Fruit fly (Drosophila melanogaster): ENCODE data around the gene CG4565.

DNA sequence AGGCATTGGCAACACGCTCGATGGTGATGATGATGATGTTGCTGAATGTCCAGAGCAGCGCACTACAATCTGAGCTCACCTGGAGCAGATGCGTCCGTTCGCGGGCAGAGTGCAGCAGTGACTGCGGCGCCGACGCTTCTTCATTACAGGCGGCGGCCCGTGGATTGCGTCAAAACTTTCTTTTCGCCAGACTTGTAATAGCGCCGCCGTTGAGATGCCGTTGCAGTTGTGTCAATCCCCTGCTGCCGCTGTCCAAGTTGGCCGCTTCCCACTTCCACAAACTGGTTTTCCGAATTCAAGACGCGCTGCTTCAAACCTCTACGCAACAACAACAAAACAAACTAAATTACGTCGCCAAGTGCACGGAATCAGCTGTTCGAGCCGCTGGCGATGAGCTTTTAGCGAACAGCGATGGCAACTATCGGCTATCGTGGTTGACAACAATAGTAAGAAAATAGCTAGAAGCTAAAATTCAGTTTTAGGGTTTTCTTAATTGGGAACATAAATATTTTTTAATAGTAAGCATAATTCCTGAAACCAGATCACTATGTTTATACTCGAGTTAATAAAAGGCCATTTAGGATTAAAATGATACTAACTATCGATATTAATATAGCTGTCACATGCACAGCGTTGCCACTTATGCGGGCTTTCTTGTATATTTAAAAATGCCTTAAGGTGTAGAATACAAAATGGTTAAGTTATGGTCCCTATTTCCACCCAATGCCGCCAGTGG lies 29.5 kb downstream of the CG4565 start, which contains the start of gene Tpc1:
- TF ChIP-seq Abd-B (GFP tag; optimal IDR thresholded peaks at IDR 0.05) (no peak), jim (GFP tag; optimal IDR thresholded peaks at IDR 0.05) (no peak), sv (GFP tag; optimal IDR thresholded peaks at IDR 0.05) (peak; percentile 60), foxo (GFP tag; optimal IDR thresholded peaks at IDR 0.05) (peak in 1 of 2 experiments; percentile 34), Rel (GFP tag; optimal IDR thresholded peaks at IDR 0.05) (no peak), Rel (tag; optimal IDR thresholded peaks at IDR 0.05) (peak; percentile 22), Hr78 (GFP tag; optimal IDR thresholded peaks at IDR 0.05) (no peak), Myc (optimal IDR thresholded peaks at IDR 0.05) (peak; percentile 97), psq (GFP tag; optimal IDR thresholded peaks at IDR 0.05) (peak; percentile 2), Mio (GFP tag; optimal IDR thresholded peaks at IDR 0.05) (no peak), N (GFP tag; optimal IDR thresholded peaks at IDR 0.05) (no peak), sage (GFP tag; optimal IDR thresholded peaks at IDR 0.05) (no peak), br (GFP tag; optimal IDR thresholded peaks at IDR 0.05) (peak; percentile 39)

Measured in whole organism, wandering third instar larva.